Worm (Caenorhabditis elegans): ENCODE results near the gene nlp-69.

nlp-69 gene

DNA sequence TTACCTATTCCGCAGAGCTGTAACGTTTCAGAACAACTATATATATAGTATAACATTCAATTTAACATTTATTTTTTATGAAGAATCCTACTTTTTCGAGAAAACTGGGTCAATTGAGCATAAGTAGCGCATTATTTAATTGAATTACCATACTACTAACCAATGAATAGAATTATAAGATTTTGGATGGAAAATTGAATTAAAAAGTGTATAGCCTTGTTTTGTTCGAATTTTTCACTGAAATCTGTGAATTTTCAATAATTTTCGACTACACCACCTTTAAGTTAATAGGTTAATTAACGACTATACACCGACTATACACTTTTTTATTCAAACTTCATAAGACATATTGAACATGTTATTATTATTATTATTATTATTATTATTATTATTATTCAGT lies 868 bp downstream of the nlp-69 start:
- no peak for TF ChIP-seq pha-4 (tag; optimal IDR thresholded peaks at IDR 0.05)
- TF ChIP-seq ces-1 (GFP tag; optimal IDR thresholded peaks at IDR 0.05) = peak; percentile 69

DNA sequence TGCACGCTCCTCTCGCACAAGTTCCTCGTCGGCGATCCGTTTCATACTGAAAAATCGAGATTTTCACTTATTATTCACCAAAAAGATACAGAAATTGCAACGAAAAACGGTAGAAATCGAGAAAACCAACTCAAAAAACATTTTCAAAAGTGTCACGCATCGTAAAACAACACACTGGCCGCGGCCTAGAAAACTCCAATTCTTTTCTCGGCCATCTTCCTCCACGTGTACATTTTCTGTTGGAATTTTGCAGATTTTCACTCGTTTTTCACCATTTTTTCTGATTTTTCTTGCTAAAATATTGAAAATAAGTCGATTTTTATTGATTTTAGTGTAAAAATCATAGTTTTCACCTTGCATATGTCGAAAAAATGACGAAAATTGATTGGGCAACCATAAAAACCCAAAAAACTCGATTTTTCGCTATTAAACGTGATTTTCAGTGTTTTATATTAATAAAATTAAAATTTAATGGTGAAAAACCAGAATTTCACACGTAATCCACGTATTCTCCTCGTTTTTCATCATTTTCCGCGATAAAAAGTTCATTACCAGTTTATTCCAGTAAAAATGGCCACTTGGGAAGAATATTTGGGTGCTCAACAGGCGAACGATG lies 4.0 kb downstream of the nlp-69 start, which contains the start of the genes dcs-1 and sec-23:
TSS of gene dcs-1 (minus strand) at position 46 of the 616 bp plus-strand sequence.
TSS of gene sec-23 (plus strand) at position 566 of the 616 bp plus-strand sequence.
- TF ChIP-seq M03D4.4 (tag; optimal IDR thresholded peaks at IDR 0.05) = no peak
- peak; percentile 20 for TF ChIP-seq sptf-1 (tag; optimal IDR thresholded peaks at IDR 0.05)

DNA sequence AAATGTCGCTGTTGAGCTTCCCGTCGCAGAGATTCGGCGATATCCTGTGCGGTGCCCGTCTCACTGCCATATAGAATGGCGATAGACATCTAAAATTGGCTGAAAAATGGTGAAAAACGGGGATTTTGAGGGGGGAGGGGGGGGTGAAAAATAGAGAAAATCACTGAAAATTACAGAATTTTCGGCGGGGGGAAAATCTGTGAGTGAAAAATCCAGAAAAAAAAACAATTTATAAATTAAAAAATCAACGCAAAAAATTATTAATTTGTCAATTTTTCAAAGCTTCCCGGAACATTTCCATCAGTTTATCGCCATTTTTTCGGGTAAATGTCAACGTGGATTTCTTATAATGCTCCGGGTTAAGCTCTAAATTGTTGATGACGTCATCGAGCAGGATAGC lies 7.2 kb downstream of the nlp-69 start, which contains the start of gene fre-1:
TSS of gene fre-1 (minus strand) at position 101 of the 400 bp plus-strand sequence.
- TF ChIP-seq mab-5 (tag; optimal IDR thresholded peaks at IDR 0.05) (no peak), ham-2 (GFP tag; optimal IDR thresholded peaks at IDR 0.05) (no peak), sem-2 (GFP tag; optimal IDR thresholded peaks at IDR 0.05) (no peak), unc-39 (tag; optimal IDR thresholded peaks at IDR 0.05) (no peak), zip-8 (tag; optimal IDR thresholded peaks at IDR 0.05) (peak; percentile 46), nhr-237 (tag; optimal IDR thresholded peaks at IDR 0.05) (no peak), ztf-11 (tag; optimal IDR thresholded peaks at IDR 0.05) (no peak), lin-13 (tag; optimal IDR thresholded peaks at IDR 0.05) (no peak), pha-4 (tag; optimal IDR thresholded peaks at IDR 0.05) (no peak)

DNA sequence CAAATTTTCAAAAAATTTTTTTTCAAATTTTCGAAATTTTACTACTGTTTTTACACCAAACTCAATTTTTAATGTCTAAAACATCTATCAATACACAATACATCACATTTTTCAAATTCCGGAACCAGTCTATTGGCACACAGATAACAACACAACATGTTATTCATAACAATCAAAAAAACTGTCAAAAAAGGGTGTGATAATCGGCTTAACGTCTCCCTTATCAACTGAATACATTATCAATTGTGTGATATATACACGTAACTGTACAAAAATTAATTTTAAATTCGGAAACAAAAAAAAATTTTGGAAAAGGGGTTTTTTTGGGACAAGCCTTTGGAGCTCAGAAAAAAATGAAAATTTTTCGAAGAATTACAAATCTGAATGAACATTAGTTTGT lies 20.5 kb downstream of the nlp-69 start:
- TF ChIP-seq snpc-4 (tag; optimal IDR thresholded peaks at IDR 0.05) (no peak), lin-13 (tag; optimal IDR thresholded peaks at IDR 0.05) (no peak), ceh-43 (GFP tag; optimal IDR thresholded peaks at IDR 0.05) (no peak), zip-8 (tag; optimal IDR thresholded peaks at IDR 0.05) (no peak), ceh-83 (GFP tag; optimal IDR thresholded peaks at IDR 0.05) (no peak), elt-3 (tag; optimal IDR thresholded peaks at IDR 0.05) (no peak), pha-4 (tag; optimal IDR thresholded peaks at IDR 0.05) (no peak), mep-1 (tag; optimal IDR thresholded peaks at IDR 0.05) (no peak), ces-1 (GFP tag; optimal IDR thresholded peaks at IDR 0.05) (no peak), nhr-237 (tag; optimal IDR thresholded peaks at IDR 0.05) (no peak), nhr-76 (tag; optimal IDR thresholded peaks at IDR 0.05) (no peak), unc-39 (tag; optimal IDR thresholded peaks at IDR 0.05) (no peak), unc-120 (tag; optimal IDR thresholded peaks at IDR 0.05; ENCODE audit: poor library complexity, severe bottlenecking) (no peak), nhr-28 (tag; optimal IDR thresholded peaks at IDR 0.05) (no peak), unc-62 (GFP tag; optimal IDR thresholded peaks at IDR 0.05) (no peak), flh-1 (GFP tag; optimal IDR thresholded peaks at IDR 0.05) (no peak), ztf-11 (tag; optimal IDR thresholded peaks at IDR 0.05) (no peak), tbx-8 (GFP tag; optimal IDR thresholded peaks at IDR 0.05) (no peak)

DNA sequence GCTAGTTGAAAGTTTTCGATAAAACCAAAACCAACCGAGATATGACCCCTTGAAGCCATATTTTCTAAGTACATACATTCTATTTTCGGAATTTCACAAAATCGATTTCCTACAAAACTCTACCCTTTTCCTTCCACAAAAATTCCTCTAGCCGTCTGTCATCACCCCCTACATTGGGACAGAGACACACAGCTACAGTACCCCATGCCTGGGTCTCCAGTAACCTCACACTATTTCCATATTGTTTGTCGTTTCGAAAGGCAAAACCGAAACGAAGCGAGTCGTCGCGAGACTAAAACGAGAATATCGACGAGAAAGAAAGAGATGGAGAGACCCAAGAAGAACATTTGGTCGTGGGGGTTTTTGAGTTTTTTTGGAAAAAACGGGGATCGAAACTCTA lies 26.4 kb downstream of the nlp-69 start:
- peak; percentile 88 for TF ChIP-seq lsy-2 (tag; optimal IDR thresholded peaks at IDR 0.05)
- TF ChIP-seq pha-4 (tag; optimal IDR thresholded peaks at IDR 0.05) = peak; percentile 40
- TF ChIP-seq sptf-1 (tag; optimal IDR thresholded peaks at IDR 0.05) = no peak

DNA sequence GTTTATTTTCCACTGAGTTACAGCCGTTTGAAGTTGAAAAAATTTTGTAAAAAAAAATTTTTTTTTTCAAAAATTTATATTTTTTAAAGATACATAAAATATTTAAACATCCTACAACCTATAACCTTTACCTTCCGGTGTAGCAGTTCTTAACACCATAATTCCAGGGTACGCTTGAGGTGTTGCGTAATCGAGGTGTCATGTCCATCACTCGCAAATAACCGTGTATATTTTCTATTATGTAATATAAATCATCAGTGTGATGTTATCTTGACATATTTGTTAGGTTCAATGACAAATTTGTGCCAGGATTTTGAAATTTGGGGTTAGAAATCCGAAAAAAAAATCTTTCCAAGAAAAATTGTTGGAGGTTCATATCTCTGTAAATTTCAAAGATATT lies 27.7 kb downstream of the nlp-69 start:
- TF ChIP-seq nhr-12 (tag; optimal IDR thresholded peaks at IDR 0.05) = no peak
- TF ChIP-seq nhr-2 (tag; optimal IDR thresholded peaks at IDR 0.05) = peak; percentile 84
- no peak for TF ChIP-seq lin-13 (tag; optimal IDR thresholded peaks at IDR 0.05)
- TF ChIP-seq elt-3 (tag; optimal IDR thresholded peaks at IDR 0.05) = no peak
- TF ChIP-seq unc-62 (GFP tag; optimal IDR thresholded peaks at IDR 0.05) = peak; percentile 14
- TF ChIP-seq zip-8 (tag; optimal IDR thresholded peaks at IDR 0.05) = peak; percentile 93
- no peak for TF ChIP-seq ceh-83 (GFP tag; optimal IDR thresholded peaks at IDR 0.05)

DNA sequence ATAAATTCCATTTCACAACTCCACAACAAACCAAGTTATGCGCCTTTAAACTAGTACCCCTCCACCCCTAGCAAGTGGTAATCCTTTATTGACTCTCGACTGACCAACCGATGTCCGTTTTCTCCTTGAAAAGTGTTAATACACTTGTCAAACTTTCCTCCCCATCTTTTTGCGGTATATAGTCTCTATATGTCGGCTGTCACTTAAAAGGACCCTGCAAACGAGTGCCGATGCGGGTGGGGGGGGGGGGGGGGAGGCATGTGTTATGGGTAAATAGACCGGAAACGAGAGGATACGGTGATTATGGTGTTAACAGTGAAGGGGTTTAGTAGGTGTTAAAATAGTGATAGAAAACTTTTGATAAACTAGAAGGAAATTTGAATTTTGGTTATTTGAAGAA lies 29.7 kb downstream of the nlp-69 start:
- TF ChIP-seq elt-1 (tag; optimal IDR thresholded peaks at IDR 0.05; ENCODE audit: borderline replicate concordance, insufficient read depth) (no peak), M03D4.4 (tag; optimal IDR thresholded peaks at IDR 0.05) (no peak)
